Worm (Caenorhabditis elegans) whole organism, L2 larva: ENCODE results near the gene rgef-1.

Source experiments
- C34F6.9 ChIP-seq: fragments of 150-350 bp; optimal IDR thresholded peaks from 2 replicates; lab custom pipeline; 2014; ENCODE audit warnings: missing biosample characterization, missing genetic modification characterization
- R02D3.7 ChIP-seq: fragments of 150-350 bp; optimal IDR thresholded peaks from 2 replicates; lab custom pipeline; 2014; ENCODE audit warnings: missing biosample characterization, missing genetic modification characterization
- Y55F3AM.14 ChIP-seq: fragments of 200-800 bp; sonication (Bioruptor generic); optimal IDR thresholded peaks from 2 replicates; lab custom pipeline; 2018; ENCODE audit warnings: mild to moderate bottlenecking, missing genetic modification characterization, missing compliant biosample characterization
- ZK546.5 ChIP-seq: sonication (generic microtip); optimal IDR thresholded peaks from 2 replicates; lab custom pipeline; 2017; ENCODE audit warnings: missing biosample characterization, missing genetic modification characterization
- alr-1 ChIP-seq: fragments of 150-350 bp; optimal IDR thresholded peaks from 2 replicates; lab custom pipeline; 2014; ENCODE audit warnings: missing biosample characterization, missing genetic modification characterization
- aly-2 ChIP-seq: fragments of 150-350 bp; optimal IDR thresholded peaks from 2 replicates; lab custom pipeline; 2014; ENCODE audit warnings: missing biosample characterization, missing genetic modification characterization
- blmp-1 ChIP-seq: sonication (generic microtip); optimal IDR thresholded peaks from 2 replicates; lab custom pipeline; 2017; ENCODE audit warnings: missing genetic modification characterization, mild to moderate bottlenecking, missing compliant biosample characterization, antibody characterized with exemption, moderate library complexity; ENCODE audit not compliant: insufficient read depth
- ceh-16 ChIP-seq: fragments of 150-350 bp; optimal IDR thresholded peaks from 2 replicates; lab custom pipeline; 2014; ENCODE audit warnings: missing biosample characterization, missing genetic modification characterization
- crh-2 ChIP-seq: sonication (generic microtip); optimal IDR thresholded peaks from 2 replicates; lab custom pipeline; 2017; ENCODE audit warnings: missing biosample characterization, missing genetic modification characterization
- dmd-4 ChIP-seq: sonication (generic microtip); optimal IDR thresholded peaks from 2 replicates; lab custom pipeline; 2017; ENCODE audit warnings: missing biosample characterization, missing genetic modification characterization
- egl-27 ChIP-seq: sonication (generic microtip); optimal IDR thresholded peaks from 3 replicates; lab custom pipeline; 2017; ENCODE audit warnings: missing biosample characterization, missing genetic modification reagents, missing genetic modification characterization
- fos-1 ChIP-seq: fragments of 150-350 bp; optimal IDR thresholded peaks from 2 replicates; lab custom pipeline; 2014; ENCODE audit warnings: missing biosample characterization, missing genetic modification characterization
- gmeb-1 ChIP-seq: fragments of 150-350 bp; optimal IDR thresholded peaks from 2 replicates; lab custom pipeline; 2014; ENCODE audit warnings: missing biosample characterization, missing genetic modification characterization
- lin-13 ChIP-seq: fragments of 150-350 bp; optimal IDR thresholded peaks from 2 replicates; lab custom pipeline; 2014; ENCODE audit warnings: missing biosample characterization, missing genetic modification reagents, missing genetic modification characterization
- lsy-2 ChIP-seq, 2 experiments: fragments of 150-350 bp in 1 of 2; sonication (generic microtip) in 1 of 2; optimal IDR thresholded peaks; 2 replicates each; lab custom pipeline; 2014 to 2017; ENCODE audit warnings: missing biosample characterization in 2 of 2, missing genetic modification characterization in 2 of 2
- mab-5 ChIP-seq: fragments of 150-350 bp; optimal IDR thresholded peaks from 2 replicates; lab custom pipeline; 2014; ENCODE audit warnings: missing biosample characterization, missing genetic modification characterization
- mbf-1 ChIP-seq: sonication (generic microtip); optimal IDR thresholded peaks from 2 replicates; lab custom pipeline; 2017; ENCODE audit warnings: missing biosample characterization, missing genetic modification characterization
- mdl-1 ChIP-seq, 2 experiments: fragments of 150-350 bp in 1 of 2; sonication (generic microtip) in 1 of 2; optimal IDR thresholded peaks; 2 replicates each; lab custom pipeline; 2017; ENCODE audit warnings: missing biosample characterization in 2 of 2, missing genetic modification characterization in 2 of 2
- nhr-10 ChIP-seq: sonication (generic microtip); optimal IDR thresholded peaks from 2 replicates; lab custom pipeline; 2017; ENCODE audit warnings: missing biosample characterization, missing genetic modification characterization
- nhr-11 ChIP-seq: fragments of 150-350 bp; optimal IDR thresholded peaks from 2 replicates; lab custom pipeline; 2014; ENCODE audit warnings: missing biosample characterization, missing genetic modification characterization
- nhr-12 ChIP-seq: fragments of 150-350 bp; optimal IDR thresholded peaks from 2 replicates; lab custom pipeline; 2014; ENCODE audit warnings: missing biosample characterization, missing genetic modification characterization
- nhr-129 ChIP-seq: fragments of 150-350 bp; optimal IDR thresholded peaks from 2 replicates; lab custom pipeline; 2014; ENCODE audit warnings: missing biosample characterization, missing genetic modification characterization
- nhr-21 ChIP-seq: fragments of 150-350 bp; optimal IDR thresholded peaks from 2 replicates; lab custom pipeline; 2014; ENCODE audit warnings: missing biosample characterization, missing genetic modification characterization
- nhr-23 ChIP-seq: fragments of 150-350 bp; optimal IDR thresholded peaks from 2 replicates; lab custom pipeline; 2014; ENCODE audit warnings: missing biosample characterization, missing genetic modification reagents, missing genetic modification characterization
- nhr-237 ChIP-seq: fragments of 150-350 bp; optimal IDR thresholded peaks from 2 replicates; lab custom pipeline; 2014; ENCODE audit warnings: missing biosample characterization, missing genetic modification characterization
- nhr-25 ChIP-seq: fragments of 150-350 bp; sonication (generic microtip); optimal IDR thresholded peaks from 3 replicates; lab custom pipeline; 2014; ENCODE audit warnings: missing biosample characterization, missing genetic modification characterization
- nhr-6 ChIP-seq: fragments of 150-350 bp; optimal IDR thresholded peaks from 2 replicates; lab custom pipeline; 2014; ENCODE audit warnings: missing biosample characterization, missing genetic modification characterization
- nhr-77 ChIP-seq: fragments of 150-350 bp; optimal IDR thresholded peaks from 2 replicates; lab custom pipeline; 2014; ENCODE audit warnings: missing biosample characterization, missing genetic modification characterization
- sem-4 ChIP-seq: fragments of 150-350 bp; optimal IDR thresholded peaks from 2 replicates; lab custom pipeline; 2014; ENCODE audit warnings: missing biosample characterization, missing genetic modification reagents, missing genetic modification characterization
- skn-1 ChIP-seq: sonication (generic microtip); optimal IDR thresholded peaks from 2 replicates; lab custom pipeline; 2017; ENCODE audit warnings: missing biosample characterization, missing genetic modification characterization
- sma-3 ChIP-seq: sonication (generic microtip); optimal IDR thresholded peaks from 2 replicates; lab custom pipeline; 2016; ENCODE audit warnings: missing genetic modification reagents, missing genetic modification characterization, missing compliant biosample characterization
- sma-9 ChIP-seq, 2 experiments: fragments of 150-350 bp in 1 of 2; sonication (generic microtip) in 1 of 2; optimal IDR thresholded peaks; 2 replicates each; lab custom pipeline; 2014 to 2016; ENCODE audit warnings: missing genetic modification characterization in 2 of 2, mild to moderate bottlenecking in 1 of 2, missing biosample characterization in 1 of 2, missing compliant biosample characterization in 1 of 2, missing genetic modification reagents in 1 of 2, moderate library complexity in 1 of 2
- snpc-4 ChIP-seq: fragments of 150-350 bp; optimal IDR thresholded peaks from 2 replicates; lab custom pipeline; 2014; ENCODE audit warnings: missing biosample characterization, missing genetic modification characterization
- unc-39 ChIP-seq: fragments of 150-350 bp; optimal IDR thresholded peaks from 2 replicates; lab custom pipeline; 2014; ENCODE audit warnings: missing biosample characterization, missing genetic modification characterization
- unc-55 ChIP-seq: fragments of 150-350 bp; sonication (generic microtip); optimal IDR thresholded peaks from 3 replicates; lab custom pipeline; 2014; ENCODE audit warnings: missing biosample characterization, missing genetic modification reagents, missing genetic modification characterization
- unc-62 ChIP-seq: fragments of 150-350 bp; optimal IDR thresholded peaks from 2 replicates; lab custom pipeline; 2014; ENCODE audit warnings: missing biosample characterization, missing genetic modification reagents, missing genetic modification characterization
- zag-1 ChIP-seq: fragments of 150-350 bp; optimal IDR thresholded peaks from 2 replicates; lab custom pipeline; 2014; ENCODE audit warnings: missing biosample characterization, missing genetic modification characterization
- ztf-1 ChIP-seq: fragments of 200-800 bp; sonication (Bioruptor generic); conservative IDR thresholded peaks from 2 replicates; pipeline ENCODE4 v1.3.6; 2022; ENCODE audit warnings: missing genetic modification characterization, missing compliant biosample characterization
- ztf-11 ChIP-seq: sonication (generic microtip); optimal IDR thresholded peaks from 2 replicates; lab custom pipeline; 2017; ENCODE audit warnings: missing biosample characterization, missing genetic modification characterization
- ztf-4 ChIP-seq: fragments of 150-350 bp; optimal IDR thresholded peaks from 2 replicates; lab custom pipeline; 2014; ENCODE audit warnings: missing biosample characterization, missing genetic modification characterization

rgef-1 gene

DNA sequence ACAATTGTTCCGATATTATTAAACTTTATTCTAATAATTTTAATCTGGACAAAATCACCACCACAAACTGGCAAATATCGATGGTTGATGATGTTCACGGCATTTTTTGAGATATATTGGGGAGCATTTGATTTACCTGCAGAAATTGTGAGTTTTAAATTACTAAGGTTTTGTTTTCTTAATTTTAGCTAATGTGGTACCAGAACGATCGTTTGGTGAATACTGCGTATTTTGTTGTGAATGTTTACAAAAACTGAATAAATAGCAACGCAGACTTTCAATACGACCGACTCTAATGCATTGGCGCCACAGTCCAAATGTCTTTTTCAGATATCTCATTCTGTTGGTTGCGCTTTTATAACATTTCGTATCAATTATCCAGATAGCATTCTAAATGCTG lies 39.8 kb downstream of the rgef-1 start:
- TF ChIP-seq zag-1 (no peak), C34F6.9 (tag; lab: Kevin White, UChicago) (no peak), alr-1 (tag; lab: Kevin White, UChicago) (no peak), unc-62 (GFP tag; lab: Kevin White, UChicago) (no peak), sma-9 (GFP tag; optimal IDR thresholded peaks at IDR 0.05; lab: Kevin White, UChicago) (no peak), sma-9 (tag; optimal IDR thresholded peaks at IDR 0.05; lab: Kevin White, UChicago) (no peak), crh-2 (tag; lab: Kevin White, UChicago) (no peak), ztf-1 (GFP tag; lab: Robert Waterston, UW) (no peak), ZK546.5 (no peak), fos-1 (no peak), egl-27 (tag; lab: Kevin White, UChicago) (no peak)
- TF ChIP-seq, all 48 proteins: peak for 0

DNA sequence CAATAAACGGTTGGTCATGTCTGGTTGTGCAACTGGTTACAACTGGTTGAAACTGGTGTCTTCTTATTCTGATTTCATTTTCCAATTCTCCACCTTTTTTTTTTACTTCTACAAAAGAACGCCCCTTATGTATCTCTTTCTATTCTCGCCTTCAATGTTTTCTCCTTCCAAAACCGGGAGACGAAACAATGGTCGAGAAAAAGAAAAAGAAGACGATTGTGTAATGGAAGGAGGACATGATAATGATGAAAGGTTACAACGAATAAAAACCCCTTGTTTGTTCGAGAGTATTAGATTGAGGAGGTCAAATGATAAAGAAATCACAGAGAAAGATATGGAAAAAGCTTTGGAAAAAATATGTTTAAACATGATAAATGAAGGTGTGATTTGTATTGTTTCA lies 42.6 kb downstream of the rgef-1 start, which contains the start of gene C50F4.8:
TSS of gene C50F4.8 (minus strand) at position 28 of the 400 bp plus-strand sequence.
- TF ChIP-seq nhr-237 (no peak), aly-2 (tag; lab: Kevin White, UChicago) (no peak), skn-1 (tag; lab: Kevin White, UChicago) (no peak), C34F6.9 (tag; lab: Kevin White, UChicago) (no peak), mab-5 (tag; lab: Kevin White, UChicago) (no peak), unc-55 (GFP tag; lab: Kevin White, UChicago) (no peak)

DNA sequence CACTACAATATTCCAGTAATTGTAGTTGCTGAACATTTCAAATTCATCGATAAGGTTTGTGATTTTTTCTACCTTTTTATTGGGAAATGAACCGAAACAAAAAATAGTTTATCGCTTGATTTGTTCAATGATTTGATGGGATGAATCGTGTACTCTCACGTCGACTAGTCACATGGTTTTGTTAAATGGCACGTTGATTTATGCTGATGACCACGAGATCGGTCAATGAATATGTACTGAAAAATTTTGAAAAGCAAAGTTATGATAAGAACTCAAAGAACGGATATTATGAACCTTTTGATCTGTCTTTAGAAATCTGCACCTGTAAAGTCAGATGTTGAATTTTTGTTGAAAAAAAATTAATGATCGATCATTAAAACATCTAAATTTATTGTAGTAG lies 45.2 kb downstream of the rgef-1 start:
- TF ChIP-seq mbf-1 (tag; lab: Kevin White, UChicago) = no peak
- TF ChIP-seq nhr-25 (tag; lab: Kevin White, UChicago) = peak; percentile 71
- TF ChIP-seq ceh-16 (tag; lab: Kevin White, UChicago) = no peak
- peak in 1 of 2 experiments; percentile 31 for TF ChIP-seq lsy-2 (tag; optimal IDR thresholded peaks at IDR 0.05; lab: Kevin White, UChicago)
- no peak for TF ChIP-seq alr-1 (tag; lab: Kevin White, UChicago)
- peak; percentile 78 for TF ChIP-seq crh-2 (tag; lab: Kevin White, UChicago)
- no peak for TF ChIP-seq nhr-12
- TF ChIP-seq ZK546.5 = no peak
- no peak for TF ChIP-seq unc-39
- peak; percentile 63 for TF ChIP-seq nhr-129 (tag; lab: Kevin White, UChicago)
- TF ChIP-seq snpc-4 = no peak
- TF ChIP-seq lin-13 (GFP tag; lab: Kevin White, UChicago) = no peak
- no peak for TF ChIP-seq ztf-11 (tag; lab: Kevin White, UChicago)
- TF ChIP-seq unc-62 (GFP tag; lab: Kevin White, UChicago) = no peak
- TF ChIP-seq nhr-21 (tag; lab: Kevin White, UChicago) = peak; percentile 97
- TF ChIP-seq dmd-4 (tag; lab: Kevin White, UChicago) = no peak
- TF ChIP-seq unc-55 (GFP tag; lab: Kevin White, UChicago) = no peak
- no peak for TF ChIP-seq nhr-11 (tag; lab: Kevin White, UChicago)
- TF ChIP-seq ztf-1 (GFP tag; lab: Robert Waterston, UW) = no peak
- peak; percentile 69 for TF ChIP-seq sma-3
- TF ChIP-seq nhr-10 (tag; lab: Kevin White, UChicago) = no peak
- TF ChIP-seq fos-1 = no peak
- no peak for TF ChIP-seq zag-1
- TF ChIP-seq nhr-237 = no peak
- TF ChIP-seq egl-27 (tag; lab: Kevin White, UChicago) = no peak
- peak; percentile 62 for TF ChIP-seq nhr-6 (tag; lab: Kevin White, UChicago)
- TF ChIP-seq ztf-4 (tag; lab: Kevin White, UChicago) = no peak
- TF ChIP-seq sma-9 (GFP tag; optimal IDR thresholded peaks at IDR 0.05; lab: Kevin White, UChicago) = peak; percentile 96
- no peak for TF ChIP-seq sma-9 (tag; optimal IDR thresholded peaks at IDR 0.05; lab: Kevin White, UChicago)
- peak in 1 of 2 experiments; percentile 40 for TF ChIP-seq mdl-1 (tag; optimal IDR thresholded peaks at IDR 0.05; lab: Kevin White, UChicago)
- no peak for TF ChIP-seq nhr-23
- no peak for TF ChIP-seq R02D3.7 (tag; lab: Kevin White, UChicago)
- TF ChIP-seq Y55F3AM.14 (GFP tag; lab: Kevin White, UChicago) = no peak
- no peak for TF ChIP-seq nhr-77 (tag; lab: Kevin White, UChicago)
- TF ChIP-seq gmeb-1 (tag; lab: Kevin White, UChicago) = peak; percentile 55
- TF ChIP-seq blmp-1 = peak; percentile 74
- TF ChIP-seq aly-2 (tag; lab: Kevin White, UChicago) = no peak
- no peak for TF ChIP-seq sem-4
